Fruit fly (Drosophila melanogaster): ENCODE results near the gene CG5177.

Gene CG5177

dm6 chr2L:7424907-7425689 is 20.1 kb downstream of the CG5177 start:
- peak; percentile 47 for TF ChIP-seq CG4404 (GFP tag; IDR thresholded peaks at IDR 0.05)
- peak; percentile 53; the same call in 1 of the 2 replicates for TF ChIP-seq CG17612 (GFP tag; IDR thresholded peaks at IDR 0.05)
- TF ChIP-seq CHES-1-like (GFP tag; optimal IDR thresholded peaks at IDR 0.05) = peak; percentile 78
- peak; percentile 75 for TF ChIP-seq fu2 (GFP tag; optimal IDR thresholded peaks at IDR 0.05)
- TF ChIP-seq ash1 (GFP tag; optimal IDR thresholded peaks at IDR 0.05) = no peak
- TF ChIP-seq mam (GFP tag; optimal IDR thresholded peaks at IDR 0.05) = peak; percentile 90
- 0 out of 2 replicates have a peak, but pooled peaks have one; percentile 42 for TF ChIP-seq CG7372 (GFP tag; IDR thresholded peaks at IDR 0.05)
- peak; percentile 54 for TF ChIP-seq PHDP (tag; optimal IDR thresholded peaks at IDR 0.05)
- TF ChIP-seq CG2129 (GFP tag; IDR thresholded peaks at IDR 0.05; ENCODE audit: partially characterized antibody) = no peak
- TF ChIP-seq CG10321 (GFP tag; IDR thresholded peaks at IDR 0.05) = no peak
- peak; percentile 6; the same call in 1 of the 2 replicates for TF ChIP-seq onecut (GFP tag; IDR thresholded peaks at IDR 0.05)
- no peak for TF ChIP-seq CG10462 (GFP tag; optimal IDR thresholded peaks at IDR 0.05)
- TF ChIP-seq mld (GFP tag; IDR thresholded peaks at IDR 0.05; ENCODE audit: partially characterized antibody) = no peak
- no peak for TF ChIP-seq btn (GFP tag; optimal IDR thresholded peaks at IDR 0.05)
- TF ChIP-seq CG8388 (GFP tag; optimal IDR thresholded peaks at IDR 0.05) = no peak
- no peak for TF ChIP-seq br (optimal IDR thresholded peaks at IDR 0.05)
- peak; percentile 47 for TF ChIP-seq cg (GFP tag; optimal IDR thresholded peaks at IDR 0.05)
- TF ChIP-seq CG9727 (GFP tag; optimal IDR thresholded peaks at IDR 0.05) = peak; percentile 73
- no peak for TF ChIP-seq CG10654 (GFP tag; optimal IDR thresholded peaks at IDR 0.05)
- TF ChIP-seq ssp (GFP tag; IDR thresholded peaks at IDR 0.05) = no peak
- no peak for TF ChIP-seq GATAe (GFP tag; conservative IDR thresholded peaks at IDR 0.05)
- TF ChIP-seq CG6683 (GFP tag; optimal IDR thresholded peaks at IDR 0.05) = no peak
- no peak for TF ChIP-seq Dll (GFP tag; IDR thresholded peaks at IDR 0.05; ENCODE audit: partially characterized antibody)
- peak; percentile 94 for TF ChIP-seq CG9932 (GFP tag; IDR thresholded peaks at IDR 0.05)
- peak; percentile 43; the same call in 1 of the 2 replicates for TF ChIP-seq CG32772 (GFP tag; IDR thresholded peaks at IDR 0.05)
- no peak for TF ChIP-seq gfzf (GFP tag; optimal IDR thresholded peaks at IDR 0.05)
- no peak for TF ChIP-seq CG7987 (GFP tag; optimal IDR thresholded peaks at IDR 0.05)
- TF ChIP-seq Antp (GFP tag; optimal IDR thresholded peaks at IDR 0.05) = peak; percentile 71
- TF ChIP-seq HHEX (GFP tag; optimal IDR thresholded peaks at IDR 0.05) = peak; percentile 14
- no peak for TF ChIP-seq CG10431 (GFP tag; optimal IDR thresholded peaks at IDR 0.05)
- TF ChIP-seq hbn (GFP tag; IDR thresholded peaks at IDR 0.05; ENCODE audit: partially characterized antibody) = no peak
- TF ChIP-seq gro (GFP tag; optimal IDR thresholded peaks at IDR 0.05) = peak; percentile 88
- TF ChIP-seq gsb (GFP tag; IDR thresholded peaks at IDR 0.05) = peak; percentile 68
- peak; percentile 32 for TF ChIP-seq az2 (GFP tag; optimal IDR thresholded peaks at IDR 0.05)
- peak; percentile 45 for TF ChIP-seq CG12744 (GFP tag; optimal IDR thresholded peaks at IDR 0.05)
- 0 out of 3 replicates have a peak, but pooled peaks have one; percentile 21 for TF ChIP-seq CG11695 (GFP tag; IDR thresholded peaks at IDR 0.05)
- TF ChIP-seq Asciz (GFP tag; optimal IDR thresholded peaks at IDR 0.05) = no peak
- peak; percentile 50 for TF ChIP-seq ftz-f1 (GFP tag; optimal IDR thresholded peaks at IDR 0.05)
- no peak for TF ChIP-seq sc (optimal IDR thresholded peaks at IDR 0.05)
- TF ChIP-seq sc (GFP tag; optimal IDR thresholded peaks at IDR 0.05) = no peak
- no peak for TF ChIP-seq Mad (GFP tag; optimal IDR thresholded peaks at IDR 0.05)
- TF ChIP-seq CG10209 (GFP tag; optimal IDR thresholded peaks at IDR 0.05) = peak; percentile 55
- no peak for TF ChIP-seq NC2β (GFP tag; optimal IDR thresholded peaks at IDR 0.05)
- peak; percentile 81 for TF ChIP-seq Meics (GFP tag; optimal IDR thresholded peaks at IDR 0.05)
- peak in 1 of 2 experiments; percentile 35 for TF ChIP-seq chif (GFP tag; optimal IDR thresholded peaks at IDR 0.05)
- no peak for TF ChIP-seq Sry-β (GFP tag; optimal IDR thresholded peaks at IDR 0.05)
- TF ChIP-seq Max (GFP tag; optimal IDR thresholded peaks at IDR 0.05) = peak; percentile 19
- TF ChIP-seq CG10366 (GFP tag; IDR thresholded peaks at IDR 0.05) = peak; percentile 63
- TF ChIP-seq crc (GFP tag; optimal IDR thresholded peaks at IDR 0.05) = peak; percentile 41
- TF ChIP-seq Sox102F (GFP tag; optimal IDR thresholded peaks at IDR 0.05) = peak; percentile 32

Measured in whole organism, embryonic.